ENCODE assay signal across 3 fruit fly cellular contexts in genomic region chr2L:5386261-5386660, dm6.
TF ChIP-seq lines count a peak whose summit lies in the region.

No protein-coding gene starts in this region.

TF ChIP-seq in whole organism, embryonic, 481 proteins besides CTCF, POLR2A, EP300 and RAD21 (continued from another document and continues in another):
- TF ChIP-seq Xrp1 (GFP tag; IDR thresholded peaks at IDR 0.05; lab: Robert Waterston, UW), result peak; percentile 38; the same call in 1 of the 2 replicates
- TF ChIP-seq crol (GFP tag; IDR thresholded peaks at IDR 0.05; lab: Robert Waterston, UW), result no peak
- no peak for TF ChIP-seq CG13296 (GFP tag; optimal IDR thresholded peaks at IDR 0.05; lab: Kevin White, UChicago)
- no peak for TF ChIP-seq pan (optimal IDR thresholded peaks at IDR 0.05; lab: Kevin White, UChicago)
- peak in 1 of 2 experiments; percentile 27 for TF ChIP-seq pan (GFP tag; optimal IDR thresholded peaks at IDR 0.05 in 1 of 2, IDR thresholded peaks at IDR 0.05 in 1 of 2)
- no peak for TF ChIP-seq btn (GFP tag; optimal IDR thresholded peaks at IDR 0.05; lab: Kevin White, UChicago)
- no peak for TF ChIP-seq ap (GFP tag; IDR thresholded peaks at IDR 0.05; lab: Robert Waterston, UW)
- no peak for TF ChIP-seq dm (GFP tag; optimal IDR thresholded peaks at IDR 0.05; lab: Kevin White, UChicago)
- TF ChIP-seq h (optimal IDR thresholded peaks at IDR 0.05; lab: Kevin White, UChicago), result no peak
- 0 out of 2 replicates have a peak, but pooled peaks have one; percentile 37 for TF ChIP-seq stc (GFP tag; IDR thresholded peaks at IDR 0.05; lab: Robert Waterston, UW)
- TF ChIP-seq Lpt (GFP tag; optimal IDR thresholded peaks at IDR 0.05; lab: Kevin White, UChicago), result no peak
- TF ChIP-seq TFAM (GFP tag; optimal IDR thresholded peaks at IDR 0.05; lab: Kevin White, UChicago), result no peak
- no peak for TF ChIP-seq CG14710 (tag; optimal IDR thresholded peaks at IDR 0.05; lab: Kevin White, UChicago)
- no peak for TF ChIP-seq sqz (GFP tag; optimal IDR thresholded peaks at IDR 0.05; lab: Kevin White, UChicago)
- no peak for TF ChIP-seq CG13424 (tag; optimal IDR thresholded peaks at IDR 0.05; lab: Kevin White, UChicago)
- 0 out of 3 replicates have a peak, but pooled peaks have one; percentile 16 for TF ChIP-seq gce (GFP tag; IDR thresholded peaks at IDR 0.05; lab: Robert Waterston, UW)
- no peak for TF ChIP-seq Hsf (GFP tag; optimal IDR thresholded peaks at IDR 0.05; lab: Kevin White, UChicago)
- TF ChIP-seq chm (GFP tag; IDR thresholded peaks at IDR 0.05; lab: Robert Waterston, UW), result no peak
- TF ChIP-seq CG11093 (GFP tag; IDR thresholded peaks at IDR 0.05; lab: Robert Waterston, UW), result no peak
- no peak for TF ChIP-seq CG10565 (GFP tag; optimal IDR thresholded peaks at IDR 0.05; lab: Kevin White, UChicago)
- TF ChIP-seq danr (GFP tag; IDR thresholded peaks at IDR 0.05; lab: Robert Waterston, UW), result no peak
- peak; percentile 35 for TF ChIP-seq CG11504 (tag; optimal IDR thresholded peaks at IDR 0.05; lab: Kevin White, UChicago)
- no peak for TF ChIP-seq E2f2 (GFP tag; IDR thresholded peaks at IDR 0.05; lab: Robert Waterston, UW)
- no peak for TF ChIP-seq CG3726 (GFP tag; IDR thresholded peaks at IDR 0.05; lab: Robert Waterston, UW)
- no peak for TF ChIP-seq nmo (GFP tag; optimal IDR thresholded peaks at IDR 0.05; lab: Kevin White, UChicago)
- TF ChIP-seq CG4707 (GFP tag; optimal IDR thresholded peaks at IDR 0.05; lab: Kevin White, UChicago), result no peak
- TF ChIP-seq exex (tag; optimal IDR thresholded peaks at IDR 0.05; lab: Kevin White, UChicago), result no peak
- no peak for TF ChIP-seq CG12942 (GFP tag; optimal IDR thresholded peaks at IDR 0.05; lab: Kevin White, UChicago)
- no peak for TF ChIP-seq lilli (GFP tag; optimal IDR thresholded peaks at IDR 0.05; lab: Kevin White, UChicago)
- no peak for TF ChIP-seq Hr78 (GFP tag; optimal IDR thresholded peaks at IDR 0.05; lab: Kevin White, UChicago)
- no peak for TF ChIP-seq CG17612 (GFP tag; IDR thresholded peaks at IDR 0.05; lab: Robert Waterston, UW)
- no peak for TF ChIP-seq BtbVII (GFP tag; optimal IDR thresholded peaks at IDR 0.05; lab: Kevin White, UChicago)
- TF ChIP-seq CG14860 (GFP tag; IDR thresholded peaks at IDR 0.05; lab: Robert Waterston, UW; ENCODE audit: partially characterized antibody), result no peak
- no peak for TF ChIP-seq gsb-n (tag; optimal IDR thresholded peaks at IDR 0.05; lab: Kevin White, UChicago)
- TF ChIP-seq CG3407 (GFP tag; optimal IDR thresholded peaks at IDR 0.05; lab: Kevin White, UChicago), result no peak
- no peak for TF ChIP-seq CG1233 (GFP tag; optimal IDR thresholded peaks at IDR 0.05; lab: Kevin White, UChicago)
- no peak for TF ChIP-seq CG6683 (GFP tag; optimal IDR thresholded peaks at IDR 0.05; lab: Kevin White, UChicago)
- TF ChIP-seq CrebB (tag; optimal IDR thresholded peaks at IDR 0.05; lab: Kevin White, UChicago), result no peak
- TF ChIP-seq emc (GFP tag; optimal IDR thresholded peaks at IDR 0.05; lab: Kevin White, UChicago), result no peak
- TF ChIP-seq ttk (GFP tag; IDR thresholded peaks at IDR 0.05; lab: Robert Waterston, UW), result peak; percentile 18; the same call in 1 of the 2 replicates
- TF ChIP-seq pros (GFP tag; optimal IDR thresholded peaks at IDR 0.05; lab: Kevin White, UChicago), result no peak
- TF ChIP-seq CG7372 (GFP tag; IDR thresholded peaks at IDR 0.05; lab: Robert Waterston, UW), result no peak
- TF ChIP-seq CG13894 (tag; optimal IDR thresholded peaks at IDR 0.05; lab: Kevin White, UChicago), result no peak
- TF ChIP-seq Kr (GFP tag; optimal IDR thresholded peaks at IDR 0.05; lab: Kevin White, UChicago), result no peak
- no peak for TF ChIP-seq CG6854 (GFP tag; optimal IDR thresholded peaks at IDR 0.05; lab: Kevin White, UChicago)
- no peak for TF ChIP-seq Stat92E (GFP tag; optimal IDR thresholded peaks at IDR 0.05; lab: Kevin White, UChicago)

TF ChIP-seq in whole organism, prepupa, 60 proteins besides CTCF, POLR2A, EP300 and RAD21 (continued from another document):
- TF ChIP-seq Hr38 (GFP tag; optimal IDR thresholded peaks at IDR 0.05; lab: Kevin White, UChicago) (no peak), CG3032 (tag; optimal IDR thresholded peaks at IDR 0.05; lab: Kevin White, UChicago) (no peak), esn (GFP tag; optimal IDR thresholded peaks at IDR 0.05; lab: Kevin White, UChicago) (peak; percentile 66), svp (GFP tag; lab: Kevin White, UChicago) (peak; percentile 70), CG7368 (GFP tag; optimal IDR thresholded peaks at IDR 0.05; lab: Kevin White, UChicago) (no peak), achi (GFP tag; optimal IDR thresholded peaks at IDR 0.05; lab: Kevin White, UChicago) (peak; percentile 37), lz (GFP tag; optimal IDR thresholded peaks at IDR 0.05; lab: Kevin White, UChicago) (peak; percentile 11), ss (GFP tag; optimal IDR thresholded peaks at IDR 0.05; lab: Kevin White, UChicago) (no peak), Ets21C (GFP tag; optimal IDR thresholded peaks at IDR 0.05; lab: Kevin White, UChicago) (no peak), CG6792 (GFP tag; optimal IDR thresholded peaks at IDR 0.05; lab: Kevin White, UChicago) (peak; percentile 24), CG32006 (GFP tag; optimal IDR thresholded peaks at IDR 0.05; lab: Kevin White, UChicago) (peak; percentile 33), Blimp-1 (GFP tag; optimal IDR thresholded peaks at IDR 0.05; lab: Kevin White, UChicago) (no peak), cyc (GFP tag; optimal IDR thresholded peaks at IDR 0.05; lab: Kevin White, UChicago) (no peak), salr (GFP tag; optimal IDR thresholded peaks at IDR 0.05; lab: Kevin White, UChicago) (no peak), CG6854 (GFP tag; optimal IDR thresholded peaks at IDR 0.05; lab: Kevin White, UChicago) (no peak), CG34406 (GFP tag; optimal IDR thresholded peaks at IDR 0.05; lab: Kevin White, UChicago) (no peak), spab (GFP tag; optimal IDR thresholded peaks at IDR 0.05; lab: Kevin White, UChicago) (no peak), dsx (GFP tag; optimal IDR thresholded peaks at IDR 0.05; lab: Kevin White, UChicago; ENCODE audit: poor library complexity, severe bottlenecking) (no peak), pdm3 (GFP tag; optimal IDR thresholded peaks at IDR 0.05; lab: Kevin White, UChicago) (peak; percentile 20), eg (GFP tag; IDR thresholded peaks at IDR 0.05; lab: Robert Waterston, UW) (0 out of 3 replicates have a peak, but pooled peaks have one; percentile 36), CG10669 (GFP tag; optimal IDR thresholded peaks at IDR 0.05; lab: Kevin White, UChicago) (peak; percentile 4), OdsH (GFP tag; optimal IDR thresholded peaks at IDR 0.05; lab: Kevin White, UChicago) (peak; percentile 51)

TF ChIP-seq in whole organism, wandering third instar larva, 38 proteins besides CTCF, POLR2A, EP300 and RAD21 (continued from another document):
- TF ChIP-seq N (GFP tag; optimal IDR thresholded peaks at IDR 0.05; lab: Kevin White, UChicago) (no peak), pan (optimal IDR thresholded peaks at IDR 0.05; lab: Kevin White, UChicago) (no peak), ey (GFP tag; optimal IDR thresholded peaks at IDR 0.05; lab: Kevin White, UChicago) (peak; percentile 59), Hr78 (GFP tag; optimal IDR thresholded peaks at IDR 0.05; lab: Kevin White, UChicago) (no peak), Dif (GFP tag; optimal IDR thresholded peaks at IDR 0.05; lab: Kevin White, UChicago; ENCODE audit: partially characterized antibody) (no peak), br (GFP tag; optimal IDR thresholded peaks at IDR 0.05; lab: Kevin White, UChicago) (peak; percentile 43)
